Worm (Caenorhabditis elegans): ENCODE results near the gene C30A5.10.

Gene C30A5.10

ce11 chrIII:8227511-8227910 is 17.8 kb upstream of the C30A5.10 start, which contains the start of gene fbxl-1 (continued):
- TF ChIP-seq php-3 (GFP tag; IDR thresholded peaks at IDR 0.05), result 0 out of 2 replicates have a peak, but pooled peaks have one; percentile 39
- peak; percentile 59 for TF ChIP-seq lin-38 (GFP tag; IDR thresholded peaks at IDR 0.05)
- peak; percentile 31 for TF ChIP-seq nhr-48 (tag; optimal IDR thresholded peaks at IDR 0.05)
- 0 out of 2 replicates have a peak, but pooled peaks have one; percentile 11 for TF ChIP-seq zfp-3 (GFP tag; conservative IDR thresholded peaks at IDR 0.05)
- no peak for TF ChIP-seq egl-27 (tag; optimal IDR thresholded peaks at IDR 0.05)
- no peak for TF ChIP-seq F10B5.3 (tag; optimal IDR thresholded peaks at IDR 0.05)

ce11 chrIII:8226178-8226577 is 16.5 kb upstream of the C30A5.10 start, which contains the start of gene rfs-1:
rfs-1 (plus strand) TSS chrIII:8226478.
- TF ChIP-seq D1046.2 (GFP tag; IDR thresholded peaks at IDR 0.05), result no peak
- no peak for TF ChIP-seq nhr-237 (tag; optimal IDR thresholded peaks at IDR 0.05)
- TF ChIP-seq R02D3.7 (tag; optimal IDR thresholded peaks at IDR 0.05), result no peak
- TF ChIP-seq mes-2 (tag; optimal IDR thresholded peaks at IDR 0.05; ENCODE audit: poor library complexity, severe bottlenecking), result no peak
- TF ChIP-seq ztf-11 (tag; optimal IDR thresholded peaks at IDR 0.05), result no peak
- no peak for TF ChIP-seq ZK546.5 (tag; optimal IDR thresholded peaks at IDR 0.05)
- no peak for TF ChIP-seq lin-38 (GFP tag; IDR thresholded peaks at IDR 0.05)

- TF ChIP-seq dpl-1 (GFP tag; optimal IDR thresholded peaks at IDR 0.05) (peak; percentile 4), T20F7.1 (GFP tag; optimal IDR thresholded peaks at IDR 0.05) (peak; percentile 92), pqm-1 (tag; optimal IDR thresholded peaks at IDR 0.05) (no peak), lsy-2 (tag; optimal IDR thresholded peaks at IDR 0.05) (peak in 1 of 2 experiments; percentile 9), madf-9 (GFP tag; conservative IDR thresholded peaks at IDR 0.05) (no peak), tra-1 (GFP tag; IDR thresholded peaks at IDR 0.05) (no peak), ztf-7 (tag; optimal IDR thresholded peaks at IDR 0.05) (no peak)
Observed at ce11 chrIII:8224769-8225168, 15.1 kb upstream of the C30A5.10 start, which contains the start of gene mob-4. mob-4 (plus strand) TSS chrIII:8225097.

- no peak for TF ChIP-seq nhr-28 (tag; optimal IDR thresholded peaks at IDR 0.05)
- TF ChIP-seq Y75B8A.6 (GFP tag; IDR thresholded peaks at IDR 0.05), result no peak
- TF ChIP-seq F44E2.7 (GFP tag; IDR thresholded peaks at IDR 0.05), result no peak
- TF ChIP-seq aha-1 (tag), result no peak
- no peak for TF ChIP-seq fos-1 (tag; optimal IDR thresholded peaks at IDR 0.05)
- no peak for TF ChIP-seq T26A8.4 (GFP tag; IDR thresholded peaks at IDR 0.05)
- no peak for TF ChIP-seq dmd-6 (GFP tag; IDR thresholded peaks at IDR 0.05)
- no peak for TF ChIP-seq mes-2 (tag; optimal IDR thresholded peaks at IDR 0.05; ENCODE audit: poor library complexity, severe bottlenecking)
- TF ChIP-seq zip-2 (tag; optimal IDR thresholded peaks at IDR 0.05), result no peak
- TF ChIP-seq ctbp-1 (GFP tag; IDR thresholded peaks at IDR 0.05), result no peak
- no peak for TF ChIP-seq Y48G9A.11 (GFP tag; IDR thresholded peaks at IDR 0.05)
- TF ChIP-seq lin-39 (tag; optimal IDR thresholded peaks at IDR 0.05), result no peak
- no peak for TF ChIP-seq ceh-28 (tag; optimal IDR thresholded peaks at IDR 0.05)
- no peak for TF ChIP-seq ceh-62 (tag; optimal IDR thresholded peaks at IDR 0.05)
- TF ChIP-seq daf-8 (GFP tag; IDR thresholded peaks at IDR 0.05), result no peak
- no peak for TF ChIP-seq dve-1 (tag; optimal IDR thresholded peaks at IDR 0.05; ENCODE audit: insufficient read depth)
- TF ChIP-seq Y105C5A.15 (GFP tag; IDR thresholded peaks at IDR 0.05), result no peak
- no peak for TF ChIP-seq F37D6.2 (tag; optimal IDR thresholded peaks at IDR 0.05)
- TF ChIP-seq hlh-30 (tag; optimal IDR thresholded peaks at IDR 0.05; ENCODE audit: insufficient read depth), result no peak
Observed at ce11 chrIII:8220081-8220480, 10.4 kb upstream of the C30A5.10 start.

All from whole organism, L4 larva.